Fruit fly (Drosophila melanogaster) whole organism, pupa: ENCODE results near the gene CG31675.

Experiments
- CG4496 ChIP-seq: fragments of 200-800 bp; sonication (Bioruptor generic); IDR thresholded peaks from 3 replicates; pipeline ENCODE4 v1.3.6; 2022; ENCODE audit warnings: missing biosample characterization, missing genetic modification characterization
- CG8159 ChIP-seq: fragments of 200-800 bp; sonication (Bioruptor generic); optimal IDR thresholded peaks from 3 replicates; lab custom pipeline; 2018; ENCODE audit warnings: missing biosample characterization, mild to moderate bottlenecking, missing genetic modification characterization, moderate library complexity
- CG9948 ChIP-seq: fragments of 200-800 bp; sonication (Bioruptor generic); optimal IDR thresholded peaks from 2 replicates; lab custom pipeline; 2018; ENCODE audit warnings: missing biosample characterization, mild to moderate bottlenecking, missing genetic modification characterization, moderate library complexity
- gl ChIP-seq: fragments of 200-800 bp; sonication (Bioruptor generic); optimal IDR thresholded peaks from 2 replicates; lab custom pipeline; 2018; ENCODE audit warnings: missing biosample characterization, mild to moderate bottlenecking, missing genetic modification characterization

- TF ChIP-seq gl (no peak), CG4496 (GFP tag; lab: Robert Waterston, UW) (no peak), CG9948 (no peak), CG8159 (tag; lab: Kevin White, UChicago) (no peak)
Observed at dm6 chr2L:20851592-20851991, 16.0 kb upstream of the CG31675 start.
